Worm (Caenorhabditis elegans) whole organism, L3 larva: ENCODE data around the gene cox-11.

Experiments
- ama-1 ChIP-seq: fragments of 150-350 bp; optimal IDR thresholded peaks from 2 replicates; lab custom pipeline; 2018
- elt-1 ChIP-seq: fragments of 150-350 bp; optimal IDR thresholded peaks from 2 replicates; lab custom pipeline; 2014; ENCODE audit warnings: missing biosample characterization, missing genetic modification characterization
- elt-2 ChIP-seq: sonication (generic microtip); optimal IDR thresholded peaks from 2 replicates; lab custom pipeline; 2016; ENCODE audit warnings: missing genetic modification reagents, mild to moderate bottlenecking, missing genetic modification characterization, missing compliant biosample characterization
- jun-1 ChIP-seq: fragments of 150-350 bp; optimal IDR thresholded peaks from 2 replicates; lab custom pipeline; 2014; ENCODE audit warnings: missing biosample characterization, missing genetic modification reagents, missing genetic modification characterization
- lin-39 ChIP-seq: fragments of 150-350 bp; optimal IDR thresholded peaks from 2 replicates; lab custom pipeline; 2018; ENCODE audit warnings: missing biosample characterization, missing genetic modification reagents, missing genetic modification characterization
- nfya-1 ChIP-seq: sonication (generic microtip); optimal IDR thresholded peaks from 2 replicates; lab custom pipeline; 2017; ENCODE audit warnings: missing genetic modification characterization, mild to moderate bottlenecking, missing compliant biosample characterization, antibody characterized with exemption, moderate library complexity; ENCODE audit not compliant: insufficient read depth
- nhr-11 ChIP-seq: fragments of 150-350 bp; optimal IDR thresholded peaks from 2 replicates; lab custom pipeline; 2014; ENCODE audit warnings: missing biosample characterization, missing genetic modification characterization
- nhr-237 ChIP-seq: fragments of 150-350 bp; optimal IDR thresholded peaks from 2 replicates; lab custom pipeline; 2014; ENCODE audit warnings: missing biosample characterization, missing genetic modification characterization
- nhr-28 ChIP-seq: fragments of 150-350 bp; optimal IDR thresholded peaks from 2 replicates; lab custom pipeline; 2014; ENCODE audit warnings: missing biosample characterization, missing genetic modification characterization
- tbx-2 ChIP-seq: sonication (generic microtip); optimal IDR thresholded peaks from 2 replicates; lab custom pipeline; 2016; ENCODE audit warnings: mild to moderate bottlenecking, missing genetic modification characterization, missing compliant biosample characterization
- unc-62 ChIP-seq: fragments of 150-350 bp; sonication (generic microtip); optimal IDR thresholded peaks from 4 replicates; lab custom pipeline; 2014; ENCODE audit warnings: missing biosample characterization, missing genetic modification reagents, missing genetic modification characterization
- zag-1 ChIP-seq: fragments of 150-350 bp; optimal IDR thresholded peaks from 2 replicates; lab custom pipeline; 2014; ENCODE audit warnings: missing biosample characterization, missing genetic modification characterization
- ztf-11 ChIP-seq: fragments of 150-350 bp; optimal IDR thresholded peaks from 2 replicates; lab custom pipeline; 2014; ENCODE audit warnings: missing biosample characterization, missing genetic modification characterization

- TF ChIP-seq zag-1 (tag; lab: Kevin White, UChicago) = no peak
- TF ChIP-seq nfya-1 (tag; lab: Kevin White, UChicago) = no peak
- no peak for TF ChIP-seq ztf-11 (tag; lab: Kevin White, UChicago)
- no peak for TF ChIP-seq unc-62 (GFP tag; lab: Kevin White, UChicago)
- no peak for TF ChIP-seq nhr-237 (tag; lab: Kevin White, UChicago)
- no peak for TF ChIP-seq nhr-11 (tag; lab: Kevin White, UChicago)
- no peak for TF ChIP-seq elt-1 (tag; lab: Kevin White, UChicago)
- TF ChIP-seq ama-1 (lab: Kevin White, UChicago) = no peak
- TF ChIP-seq nhr-28 = no peak
- TF ChIP-seq elt-2 (tag; lab: Kevin White, UChicago) = no peak
- TF ChIP-seq lin-39 (tag; lab: Kevin White, UChicago) = no peak
- TF ChIP-seq jun-1 (tag; lab: Kevin White, UChicago) = no peak
- TF ChIP-seq tbx-2 (tag; lab: Kevin White, UChicago) = no peak
Measured at ce11 chrIV:13290239-13290638, 46.1 kb downstream of the cox-11 start.
